Fruit fly (Drosophila melanogaster): ENCODE measurements around the gene CG13784.

- TF ChIP-seq tgo (GFP tag; IDR thresholded peaks at IDR 0.05), result no peak
- no peak for TF ChIP-seq CG6854 (GFP tag; optimal IDR thresholded peaks at IDR 0.05)
- TF ChIP-seq Jarid2 (GFP tag; optimal IDR thresholded peaks at IDR 0.05), result no peak
- no peak for TF ChIP-seq CG10462 (GFP tag; optimal IDR thresholded peaks at IDR 0.05)
- no peak for TF ChIP-seq psq (GFP tag; optimal IDR thresholded peaks at IDR 0.05)
Measured at dm6 chr2L:7241499-7241898, 21.7 kb upstream of the CG13784 start.

All from whole organism, embryonic.